Fruit fly (Drosophila melanogaster): ENCODE data around the gene CG13284.

Gene CG13284

dm6 chr2L:16826872-16827506 lies 21.5 kb downstream of the CG13284 start, which contains the start of gene AspRS-m (continued):
- TF ChIP-seq CG13287 (GFP tag; IDR thresholded peaks at IDR 0.05; ENCODE audit: partially characterized antibody): peak; percentile 88
- TF ChIP-seq CG18619 (GFP tag; optimal IDR thresholded peaks at IDR 0.05): no peak
- TF ChIP-seq knrl (GFP tag; IDR thresholded peaks at IDR 0.05; ENCODE audit: partially characterized antibody): peak; percentile 93
- TF ChIP-seq lilli (GFP tag; optimal IDR thresholded peaks at IDR 0.05): peak; percentile 18
- TF ChIP-seq Doc3 (GFP tag; IDR thresholded peaks at IDR 0.05; ENCODE audit: partially characterized antibody): peak; percentile 79
- no peak for TF ChIP-seq Abd-B (GFP tag; optimal IDR thresholded peaks at IDR 0.05)
- peak; percentile 29; the same call in 1 of the 2 replicates for TF ChIP-seq CG32532 (GFP tag; IDR thresholded peaks at IDR 0.05)
- peak; percentile 68; the same call in 2 of the 3 replicates for TF ChIP-seq mld (GFP tag; IDR thresholded peaks at IDR 0.05; ENCODE audit: partially characterized antibody)
- TF ChIP-seq CG34422 (GFP tag; IDR thresholded peaks at IDR 0.05): peak; percentile 81
- TF ChIP-seq Trl (optimal IDR thresholded peaks at IDR 0.05): no peak
- no peak for TF ChIP-seq Trl (GFP tag; optimal IDR thresholded peaks at IDR 0.05)
- no peak for TF ChIP-seq CG4328 (GFP tag; optimal IDR thresholded peaks at IDR 0.05)
- TF ChIP-seq kay (GFP tag; optimal IDR thresholded peaks at IDR 0.05): no peak
- TF ChIP-seq seq (GFP tag; IDR thresholded peaks at IDR 0.05): no peak
- TF ChIP-seq CG30020 (tag; optimal IDR thresholded peaks at IDR 0.05): peak; percentile 11
- peak; percentile 33 for TF ChIP-seq sd (tag; optimal IDR thresholded peaks at IDR 0.05)
- peak; percentile 77 for TF ChIP-seq CG2129 (GFP tag; IDR thresholded peaks at IDR 0.05; ENCODE audit: partially characterized antibody)
- no peak for TF ChIP-seq dmrt11E (tag; optimal IDR thresholded peaks at IDR 0.05)
- no peak for TF ChIP-seq CG3726 (GFP tag; IDR thresholded peaks at IDR 0.05)
- TF ChIP-seq lbe (GFP tag; optimal IDR thresholded peaks at IDR 0.05): no peak
- peak; percentile 88 for TF ChIP-seq BEAF-32 (GFP tag; optimal IDR thresholded peaks at IDR 0.05)
- TF ChIP-seq toy (GFP tag; IDR thresholded peaks at IDR 0.05): no peak
- no peak for TF ChIP-seq CG8765 (GFP tag; IDR thresholded peaks at IDR 0.05)
- peak; percentile 35 for TF ChIP-seq Hr3 (GFP tag; optimal IDR thresholded peaks at IDR 0.05)
- TF ChIP-seq slou (GFP tag; optimal IDR thresholded peaks at IDR 0.05): no peak
- peak; percentile 71 for TF ChIP-seq hbn (GFP tag; IDR thresholded peaks at IDR 0.05; ENCODE audit: partially characterized antibody)
- TF ChIP-seq CG11723 (GFP tag; optimal IDR thresholded peaks at IDR 0.05): no peak
- no peak for TF ChIP-seq Hmr (GFP tag; optimal IDR thresholded peaks at IDR 0.05)
- peak; percentile 88 for TF ChIP-seq vnd (GFP tag; IDR thresholded peaks at IDR 0.05; ENCODE audit: partially characterized antibody)
- TF ChIP-seq Opbp (GFP tag; IDR thresholded peaks at IDR 0.05; ENCODE audit: partially characterized antibody): peak; percentile 88; the same call in 2 of the 3 replicates
- TF ChIP-seq Camta (GFP tag; optimal IDR thresholded peaks at IDR 0.05): no peak
- no peak for TF ChIP-seq CG4730 (GFP tag; IDR thresholded peaks at IDR 0.05)
- peak; percentile 87 for TF ChIP-seq CG7963 (GFP tag; IDR thresholded peaks at IDR 0.05; ENCODE audit: partially characterized antibody)
- no peak for TF ChIP-seq chif (GFP tag; optimal IDR thresholded peaks at IDR 0.05)
- peak; percentile 44 for TF ChIP-seq pzg (GFP tag; optimal IDR thresholded peaks at IDR 0.05)
- TF ChIP-seq CG9609 (GFP tag; optimal IDR thresholded peaks at IDR 0.05): no peak
- no peak for TF ChIP-seq salm (tag; optimal IDR thresholded peaks at IDR 0.05)
- TF ChIP-seq CG13424 (tag; optimal IDR thresholded peaks at IDR 0.05): peak; percentile 42
- no peak for TF ChIP-seq CG10979 (tag; optimal IDR thresholded peaks at IDR 0.05)
- no peak for TF ChIP-seq corto (GFP tag; optimal IDR thresholded peaks at IDR 0.05)
- TF ChIP-seq zf30C (GFP tag; optimal IDR thresholded peaks at IDR 0.05): no peak
- peak in 1 of 2 experiments; percentile 40 for TF ChIP-seq dpn (GFP tag; optimal IDR thresholded peaks at IDR 0.05)
- TF ChIP-seq CG10959 (GFP tag; IDR thresholded peaks at IDR 0.05): no peak
- TF ChIP-seq C15 (GFP tag; IDR thresholded peaks at IDR 0.05): no peak
- no peak for TF ChIP-seq Stat92E (GFP tag; optimal IDR thresholded peaks at IDR 0.05)
- no peak for TF ChIP-seq disco-r (GFP tag; optimal IDR thresholded peaks at IDR 0.05)
- TF ChIP-seq Doc2 (GFP tag; IDR thresholded peaks at IDR 0.05): no peak
- peak; percentile 88 for TF ChIP-seq hb (GFP tag; IDR thresholded peaks at IDR 0.05; ENCODE audit: partially characterized antibody)
- no peak for TF ChIP-seq Aef1 (GFP tag; IDR thresholded peaks at IDR 0.05)
